Worm (Caenorhabditis elegans) whole organism, L4/young adult: Measurements from ENCODE around the gene dyn-1.
A peak's percentile ranks its signal among the peaks of the same experiment; 100 is the strongest.

ENCODE experiments used
- W03F9.2 ChIP-seq: fragments of 150-350 bp; optimal IDR thresholded peaks from 2 replicates; lab custom pipeline; 2014; ENCODE audit warnings: missing biosample characterization, missing genetic modification characterization
- dao-5 ChIP-seq: sonication (generic microtip); optimal IDR thresholded peaks from 2 replicates; lab custom pipeline; 2016; ENCODE audit warnings: missing genotype, missing genetic modification characterization, moderate library complexity, missing compliant biosample characterization
- him-1 ChIP-seq: sonication (generic microtip); optimal IDR thresholded peaks from 2 replicates; lab custom pipeline; 2016; ENCODE audit warnings: missing genotype, missing genetic modification reagents, missing genetic modification characterization, missing compliant biosample characterization

dyn-1 gene

DNA sequence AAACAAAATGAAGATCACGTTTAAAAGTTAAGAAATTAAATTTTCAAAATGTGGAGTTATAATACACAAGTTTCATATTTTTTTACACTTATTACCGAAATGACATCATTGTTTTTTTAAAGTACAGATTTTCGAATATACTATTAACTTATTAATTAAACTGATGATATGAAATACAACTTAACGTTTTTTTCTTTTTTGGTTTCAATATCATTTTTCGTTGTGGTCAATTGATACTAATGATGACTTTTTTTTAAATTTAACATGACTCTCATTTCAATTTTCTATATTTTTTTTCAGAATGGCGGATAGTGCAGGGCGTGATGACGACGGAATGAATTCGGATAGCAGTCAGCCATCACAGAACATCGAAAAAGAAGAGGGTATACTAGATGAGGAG is 22.4 kb downstream of the dyn-1 start, which contains the start of gene usp-33:
TSS of gene usp-33 (plus strand) at position 301 of the 400 bp plus-strand sequence.
- no peak for TF ChIP-seq him-1
- TF ChIP-seq W03F9.2: no peak
- no peak for TF ChIP-seq dao-5 (tag; lab: Kevin White, UChicago)

DNA sequence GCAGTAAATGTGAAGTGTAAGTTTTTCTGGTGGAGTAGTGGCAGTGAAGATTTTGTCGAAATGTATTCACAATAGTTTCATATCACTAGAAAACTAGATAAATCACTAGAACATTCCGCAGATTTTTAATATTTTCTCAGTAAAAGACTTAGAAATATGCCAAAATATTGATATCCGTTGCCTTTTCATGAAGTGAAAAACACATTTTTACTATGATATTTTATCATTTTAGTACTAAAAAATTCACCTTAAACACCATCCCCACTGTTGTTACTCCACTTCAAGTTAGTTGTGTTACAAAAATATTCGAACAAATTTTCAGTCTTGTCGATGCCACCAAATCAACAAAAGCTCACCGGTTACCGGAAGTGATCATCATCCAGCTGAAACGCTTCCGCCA is 24.7 kb downstream of the dyn-1 start:
- TF ChIP-seq W03F9.2: no peak
- TF ChIP-seq him-1: no peak
- no peak for TF ChIP-seq dao-5 (tag; lab: Kevin White, UChicago)

- TF ChIP-seq dao-5 (tag; lab: Kevin White, UChicago): no peak
- no peak for TF ChIP-seq him-1
- no peak for TF ChIP-seq W03F9.2
These were observed 25.3 kb downstream of the dyn-1 start for ce11 chrX:15594019-15594418.

DNA sequence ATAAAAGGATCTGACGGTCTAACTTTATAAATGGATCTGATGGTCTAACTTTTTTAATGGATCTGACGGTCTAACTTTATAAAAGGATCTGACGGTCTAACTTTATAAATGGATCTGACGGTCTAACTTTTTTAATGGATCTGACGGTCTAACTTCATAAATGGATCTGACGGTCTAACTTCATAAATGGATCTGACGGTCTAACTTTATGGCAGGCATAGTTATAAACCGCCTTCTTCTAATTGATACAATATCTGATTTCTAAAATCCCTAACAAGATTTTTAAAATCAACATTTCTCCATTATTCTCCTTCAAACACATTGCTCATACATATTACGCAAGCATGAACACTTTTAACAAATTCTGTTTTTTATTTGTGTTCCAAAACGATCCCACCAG is 28.4 kb downstream of the dyn-1 start, which contains the start of gene K09A9.8:
TSS of gene K09A9.8 (minus strand) at position 101 of the 400 bp plus-strand sequence.
- TF ChIP-seq dao-5 (tag; lab: Kevin White, UChicago) (no peak), him-1 (no peak), W03F9.2 (no peak)

ce11 chrX:15598661-15599384 is 30.1 kb downstream of the dyn-1 start:
- TF ChIP-seq W03F9.2: no peak
- TF ChIP-seq him-1: no peak
- TF ChIP-seq dao-5 (tag; lab: Kevin White, UChicago): no peak

DNA sequence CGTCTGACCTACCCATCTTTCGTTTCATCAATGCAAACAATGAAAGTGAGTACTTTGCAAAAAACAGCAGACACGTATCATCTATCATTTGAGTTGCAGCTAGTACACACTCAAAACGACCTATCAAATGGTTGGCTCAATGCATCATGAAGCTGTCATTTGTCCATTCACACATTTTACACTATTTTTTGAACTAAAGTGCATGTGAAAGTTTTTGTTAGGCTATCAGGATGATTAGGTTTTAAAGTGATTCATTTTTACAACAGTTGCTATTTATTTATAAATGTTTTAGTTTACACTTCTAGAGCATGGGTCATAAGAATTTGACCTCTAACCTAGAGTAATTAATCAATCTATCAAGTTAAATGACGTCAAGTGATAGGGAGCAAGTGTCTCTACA is 31.2 kb downstream of the dyn-1 start:
- no peak for TF ChIP-seq W03F9.2

DNA sequence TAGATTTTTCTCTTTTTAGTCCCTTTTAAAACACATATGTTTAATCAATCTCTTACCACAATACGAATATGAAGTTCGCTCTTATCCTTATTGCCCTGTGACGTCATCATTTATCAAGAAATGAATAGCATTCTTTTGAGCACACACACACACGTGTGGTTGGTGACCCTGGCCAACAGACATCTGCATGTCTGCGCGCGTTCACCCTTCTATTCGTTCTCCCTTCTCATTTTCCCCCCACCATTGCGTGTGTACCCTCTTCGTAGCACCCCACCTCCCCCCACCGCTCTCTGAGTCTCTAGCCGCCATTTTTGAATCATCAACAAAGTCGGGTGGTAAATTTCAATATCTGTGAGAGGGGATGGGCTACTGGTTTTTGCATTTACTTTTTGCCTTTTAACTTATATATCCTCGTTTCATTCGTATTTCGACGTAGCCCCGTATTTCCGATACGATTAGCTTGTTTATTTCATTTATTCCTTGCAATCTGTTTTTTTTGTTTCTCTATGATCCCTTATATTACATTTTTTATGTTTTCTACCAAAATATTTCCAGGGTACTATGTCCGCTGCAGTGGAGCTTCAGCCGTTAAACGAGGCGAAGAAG is 31.9 kb downstream of the dyn-1 start, which contains the start of gene ent-2:
TSS of gene ent-2 (plus strand) at position 556 of the 606 bp plus-strand sequence.
- TF ChIP-seq him-1 (peak; percentile 68), W03F9.2 (no peak)

- TF ChIP-seq dao-5 (tag; lab: Kevin White, UChicago) (no peak), W03F9.2 (no peak), him-1 (no peak)
These were observed 35.5 kb downstream of the dyn-1 start for ce11 chrX:15604236-15604635.

- TF ChIP-seq dao-5 (tag; lab: Kevin White, UChicago) (peak; percentile 50), him-1 (peak; percentile 54), W03F9.2 (no peak)
These were observed 38.0 kb downstream of the dyn-1 start, which contains the start of gene rab-14 for ce11 chrX:15606585-15607276. Gene rab-14 (minus strand): TSS chrX:15606635.

- TF ChIP-seq W03F9.2 (peak; percentile 86), dao-5 (tag; lab: Kevin White, UChicago) (no peak), him-1 (peak; percentile 82)
These were observed 38.9 kb downstream of the dyn-1 start, which contains the start of gene nipi-3 for ce11 chrX:15607498-15608019. Gene nipi-3 (plus strand): TSS chrX:15607969.

DNA sequence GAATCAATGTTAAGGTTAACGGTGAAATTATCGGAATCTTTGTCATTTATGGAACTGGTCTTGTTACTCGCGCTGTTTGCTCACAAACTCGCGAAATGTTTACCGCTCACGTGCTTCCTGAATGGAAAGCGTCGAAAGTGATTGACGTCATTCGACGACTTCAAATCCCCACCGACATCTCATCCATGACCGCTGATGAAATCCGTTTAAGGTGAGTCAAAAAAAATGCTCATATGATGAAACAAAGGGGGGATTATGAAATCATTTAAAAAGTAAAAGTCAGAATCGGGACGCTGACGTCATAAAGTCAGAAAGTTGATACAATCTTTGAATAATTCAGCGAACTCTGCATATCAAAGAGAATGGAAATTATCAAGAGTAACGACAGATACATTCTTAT is 39.9 kb downstream of the dyn-1 start:
- no peak for TF ChIP-seq W03F9.2
- TF ChIP-seq dao-5 (tag; lab: Kevin White, UChicago): no peak
- no peak for TF ChIP-seq him-1

- TF ChIP-seq dao-5 (tag; lab: Kevin White, UChicago) (no peak), him-1 (no peak), W03F9.2 (no peak)
These were observed 41.0 kb downstream of the dyn-1 start for ce11 chrX:15609698-15610097.

ce11 chrX:15610527-15611091 is 41.9 kb downstream of the dyn-1 start:
- no peak for TF ChIP-seq dao-5 (tag; lab: Kevin White, UChicago)
- peak; percentile 74 for TF ChIP-seq W03F9.2
- peak; percentile 10 for TF ChIP-seq him-1

DNA sequence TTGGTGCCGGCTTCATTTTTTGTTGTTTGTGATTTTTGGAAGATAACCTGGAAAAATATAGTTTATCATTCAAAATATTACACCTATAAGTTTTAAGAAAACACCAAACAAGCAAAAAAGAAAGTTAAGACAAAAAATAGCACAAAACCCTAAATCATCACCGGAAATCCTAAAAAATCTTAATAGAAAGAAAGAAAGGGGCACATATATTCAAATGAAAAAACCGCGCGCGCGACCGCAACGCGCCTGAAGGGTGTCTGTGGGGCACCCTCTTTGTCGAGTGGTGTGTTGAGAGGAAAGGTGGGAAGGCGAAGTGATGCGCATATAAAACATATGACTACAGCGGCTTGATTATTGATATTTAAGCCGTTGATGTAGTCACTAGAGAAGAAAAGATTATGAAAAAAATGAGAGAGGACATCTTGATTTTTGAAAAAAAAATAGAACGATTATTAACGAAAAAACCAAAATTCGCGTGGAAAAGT is 45.1 kb downstream of the dyn-1 start, which contains the start of gene K09E9.3:
TSS of gene K09E9.3 (minus strand) at position 51 of the 485 bp plus-strand sequence.
- TF ChIP-seq him-1: no peak
- TF ChIP-seq W03F9.2: no peak
- TF ChIP-seq dao-5 (tag; lab: Kevin White, UChicago): no peak
